Worm (Caenorhabditis elegans): Measurements from ENCODE around the gene grl-29.

The grl-29 gene

DNA sequence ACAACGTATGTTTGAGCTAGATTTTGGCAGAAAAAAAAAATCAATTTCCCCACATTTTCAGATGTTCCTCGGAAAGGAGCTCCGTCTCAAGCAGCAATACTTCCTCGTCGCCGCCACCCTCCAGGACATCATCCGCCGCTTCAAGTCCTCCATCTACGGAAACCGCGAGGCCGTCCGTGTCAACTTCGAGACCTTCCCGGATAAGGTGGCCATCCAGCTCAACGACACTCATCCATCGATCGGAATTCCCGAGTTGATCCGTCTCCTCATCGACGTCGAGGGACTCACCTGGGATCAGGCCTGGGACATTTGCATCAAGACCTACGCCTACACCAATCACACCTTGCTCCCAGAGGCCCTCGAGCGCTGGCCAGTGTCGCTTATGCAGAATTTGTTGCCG lies 27.6 kb upstream of the grl-29 start:
- no peak for TF ChIP-seq nfya-2 (GFP tag; IDR thresholded peaks at IDR 0.05)
- TF ChIP-seq zfh-2 (GFP tag; conservative IDR thresholded peaks at IDR 0.05) = peak; percentile 59; the same call in 1 of the 2 replicates

DNA sequence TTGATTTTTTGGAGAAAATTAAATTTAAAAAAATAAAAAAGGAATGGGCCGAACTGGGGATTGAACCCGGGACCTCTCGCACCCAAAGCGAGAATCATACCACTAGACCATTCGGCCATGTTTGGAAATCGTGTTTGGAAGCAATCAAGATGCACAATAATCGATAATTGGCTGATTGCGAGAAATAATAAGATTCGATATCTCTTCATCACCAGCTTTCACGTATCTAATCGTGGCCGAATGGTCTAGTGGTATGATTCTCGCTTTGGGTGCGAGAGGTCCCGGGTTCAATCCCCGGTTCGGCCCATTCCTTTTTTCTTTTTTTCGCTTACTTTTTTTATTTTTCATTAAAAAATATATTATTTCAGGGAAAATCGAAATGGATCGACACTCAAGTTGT lies 27.1 kb upstream of the grl-29 start:
- TF ChIP-seq C06A6.2 (GFP tag; conservative IDR thresholded peaks at IDR 0.05) = no peak
- TF ChIP-seq mcd-1 (GFP tag; IDR thresholded peaks at IDR 0.05) = no peak
- no peak for TF ChIP-seq lsy-27 (tag; optimal IDR thresholded peaks at IDR 0.05; ENCODE audit: borderline replicate concordance, insufficient read depth)
- peak; percentile 44; the same call in 1 of the 2 replicates for TF ChIP-seq madf-6 (GFP tag; IDR thresholded peaks at IDR 0.05)
- TF ChIP-seq lir-1 (GFP tag; conservative IDR thresholded peaks at IDR 0.05) = no peak
- peak; percentile 68 for TF ChIP-seq F49E8.2 (tag; optimal IDR thresholded peaks at IDR 0.05; ENCODE audit: insufficient read depth)
- no peak for TF ChIP-seq ztf-28 (GFP tag; IDR thresholded peaks at IDR 0.05)
- peak; percentile 79 for TF ChIP-seq lin-26 (GFP tag; IDR thresholded peaks at IDR 0.05)
- peak; percentile 9 for TF ChIP-seq athp-1 (tag; optimal IDR thresholded peaks at IDR 0.05)
- TF ChIP-seq snpc-1.1 (tag; optimal IDR thresholded peaks at IDR 0.05; ENCODE audit: insufficient read depth) = peak; percentile 18
- TF ChIP-seq ceh-91 (GFP tag; IDR thresholded peaks at IDR 0.05) = no peak
- TF ChIP-seq let-607 (tag; optimal IDR thresholded peaks at IDR 0.05) = no peak
- TF ChIP-seq snpc-3.4 (tag; optimal IDR thresholded peaks at IDR 0.05) = peak; percentile 62
- TF ChIP-seq lin-40 (tag; optimal IDR thresholded peaks at IDR 0.05) = no peak
- no peak for TF ChIP-seq akir-1 (GFP tag; optimal IDR thresholded peaks at IDR 0.05)
- TF ChIP-seq ztf-3 (GFP tag; optimal IDR thresholded peaks at IDR 0.05) = no peak
- 0 out of 2 replicates have a peak, but pooled peaks have one; percentile 14 for TF ChIP-seq madf-3 (GFP tag; IDR thresholded peaks at IDR 0.05)
- no peak for TF ChIP-seq cebp-1 (GFP tag; IDR thresholded peaks at IDR 0.05)
- peak; percentile 17 for TF ChIP-seq cebp-1 (tag; optimal IDR thresholded peaks at IDR 0.05)
- no peak for TF ChIP-seq dpff-1 (tag; optimal IDR thresholded peaks at IDR 0.05)
- no peak for TF ChIP-seq pha-4 (tag; optimal IDR thresholded peaks at IDR 0.05)
- TF ChIP-seq hlh-26 (GFP tag; conservative IDR thresholded peaks at IDR 0.05) = no peak
- TF ChIP-seq mel-28 (tag; optimal IDR thresholded peaks at IDR 0.05; ENCODE audit: borderline replicate concordance) = no peak
- no peak for TF ChIP-seq mes-4 (tag; optimal IDR thresholded peaks at IDR 0.05)
- TF ChIP-seq him-1 (tag; optimal IDR thresholded peaks at IDR 0.05) = no peak
- TF ChIP-seq ztf-26 (tag; optimal IDR thresholded peaks at IDR 0.05) = no peak
- TF ChIP-seq K11D2.4 (GFP tag; IDR thresholded peaks at IDR 0.05) = no peak
- peak; percentile 7; the same call in 1 of the 2 replicates for TF ChIP-seq pbrm-1 (GFP tag; IDR thresholded peaks at IDR 0.05)
- TF ChIP-seq nhr-80 (tag; optimal IDR thresholded peaks at IDR 0.05) = no peak
- TF ChIP-seq unc-62 (GFP tag; optimal IDR thresholded peaks at IDR 0.05) = no peak
- peak; percentile 41; the same call in 1 of the 2 replicates for TF ChIP-seq hmg-1.2 (GFP tag; IDR thresholded peaks at IDR 0.05)
- TF ChIP-seq attf-6 (GFP tag; IDR thresholded peaks at IDR 0.05) = 0 out of 2 replicates have a peak, but pooled peaks have one; percentile 13
- peak; percentile 25 for TF ChIP-seq T07F8.4 (tag; optimal IDR thresholded peaks at IDR 0.05)
- no peak for TF ChIP-seq bed-1 (GFP tag; IDR thresholded peaks at IDR 0.05)
- 0 out of 2 replicates have a peak, but pooled peaks have one; percentile 13 for TF ChIP-seq F33H1.4 (GFP tag; IDR thresholded peaks at IDR 0.05)
- TF ChIP-seq nhr-27 (tag; optimal IDR thresholded peaks at IDR 0.05) = no peak
- TF ChIP-seq F57A8.1 (GFP tag; optimal IDR thresholded peaks at IDR 0.05) = no peak
- TF ChIP-seq B0336.3 (GFP tag; IDR thresholded peaks at IDR 0.05) = no peak
- TF ChIP-seq snpc-1.3 (tag; optimal IDR thresholded peaks at IDR 0.05; ENCODE audit: insufficient read depth) = peak; percentile 31
- TF ChIP-seq nfya-1 (tag; optimal IDR thresholded peaks at IDR 0.05; ENCODE audit: borderline replicate concordance, insufficient read depth) = no peak
- no peak for TF ChIP-seq F10E7.11 (tag; optimal IDR thresholded peaks at IDR 0.05)
- no peak for TF ChIP-seq zfh-2 (GFP tag; conservative IDR thresholded peaks at IDR 0.05)
- TF ChIP-seq ekl-4 (GFP tag; IDR thresholded peaks at IDR 0.05) = no peak
- TF ChIP-seq F57C9.4 (tag; optimal IDR thresholded peaks at IDR 0.05) = no peak
- TF ChIP-seq hsf-1 (GFP tag; IDR thresholded peaks at IDR 0.05) = no peak

Data from whole organism, young adult.